Worm (Caenorhabditis elegans): ENCODE results near the gene Y54F10BM.20.

Y54F10BM.20 gene

DNA sequence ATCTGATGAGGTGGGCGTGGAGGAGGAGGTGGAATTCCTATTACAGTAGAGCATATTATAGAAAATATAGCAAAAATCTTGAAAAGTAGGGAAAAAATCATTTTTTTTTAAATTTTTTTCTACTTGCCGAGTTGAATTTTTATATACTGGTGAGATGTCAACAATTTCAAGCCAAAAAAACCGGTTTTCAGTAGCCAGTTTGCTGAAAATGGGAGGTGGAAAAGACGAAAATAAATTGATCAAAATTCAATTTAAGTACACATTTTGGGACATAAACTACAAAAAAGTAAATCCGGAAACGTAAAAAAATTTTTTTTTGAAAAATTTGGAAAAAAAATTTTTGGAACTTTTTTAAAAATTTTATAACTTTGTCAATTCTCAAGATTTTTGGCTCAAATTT, 28.6 kb upstream of the Y54F10BM.20 start, which contains the start of gene Y54F10BM.23 (continued):
- TF ChIP-seq snpc-3.4 (tag; optimal IDR thresholded peaks at IDR 0.05) = no peak
- TF ChIP-seq attf-5 (GFP tag; optimal IDR thresholded peaks at IDR 0.05) = no peak
- TF ChIP-seq lir-1 (GFP tag; conservative IDR thresholded peaks at IDR 0.05) = no peak

DNA sequence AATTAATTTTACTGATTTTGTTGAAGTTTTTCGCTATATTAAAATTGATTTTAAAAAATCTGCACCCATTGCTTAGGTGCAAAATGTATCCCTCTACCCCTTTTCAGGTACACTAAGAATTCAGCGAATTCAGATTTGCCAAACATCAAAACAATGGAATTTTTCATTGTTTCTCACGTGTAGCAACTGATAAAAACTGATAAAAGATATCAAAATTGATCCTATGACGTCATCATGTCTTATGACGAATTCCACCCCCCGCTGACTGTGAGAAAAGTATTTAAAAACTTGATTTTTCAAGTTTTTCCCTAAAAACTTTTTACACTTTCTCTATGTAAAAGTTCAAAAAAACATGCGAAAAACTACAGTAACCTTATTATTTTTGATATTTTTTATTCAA, 27.5 kb upstream of the Y54F10BM.20 start, which contains the start of gene Y54F10BM.22:
Gene Y54F10BM.22 (plus strand): TSS at position 331 of the 400 bp plus-strand sequence.
- TF ChIP-seq lin-26 (GFP tag; IDR thresholded peaks at IDR 0.05) = no peak
- no peak for TF ChIP-seq F22D6.2 (tag; optimal IDR thresholded peaks at IDR 0.05)
- TF ChIP-seq madf-10 (tag; optimal IDR thresholded peaks at IDR 0.05) = no peak
- no peak for TF ChIP-seq ztf-28 (GFP tag; IDR thresholded peaks at IDR 0.05)
- no peak for TF ChIP-seq lin-40 (tag; optimal IDR thresholded peaks at IDR 0.05)
- TF ChIP-seq F10E7.11 (tag; optimal IDR thresholded peaks at IDR 0.05) = no peak
- TF ChIP-seq athp-1 (tag; optimal IDR thresholded peaks at IDR 0.05) = no peak
- no peak for TF ChIP-seq aptf-3 (GFP tag; IDR thresholded peaks at IDR 0.05)
- TF ChIP-seq lin-35 (GFP tag; optimal IDR thresholded peaks at IDR 0.05) = no peak
- TF ChIP-seq ccch-3 (GFP tag; optimal IDR thresholded peaks at IDR 0.05) = no peak
- TF ChIP-seq nhr-179 (tag; optimal IDR thresholded peaks at IDR 0.05) = no peak
- no peak for TF ChIP-seq attf-5 (GFP tag; optimal IDR thresholded peaks at IDR 0.05)
- no peak for TF ChIP-seq pbrm-1 (GFP tag; IDR thresholded peaks at IDR 0.05)
- no peak for TF ChIP-seq F55B11.4 (tag; optimal IDR thresholded peaks at IDR 0.05; ENCODE audit: borderline replicate concordance, insufficient read depth)
- no peak for TF ChIP-seq madf-6 (GFP tag; IDR thresholded peaks at IDR 0.05)
- TF ChIP-seq ztf-26 (tag; optimal IDR thresholded peaks at IDR 0.05) = no peak

DNA sequence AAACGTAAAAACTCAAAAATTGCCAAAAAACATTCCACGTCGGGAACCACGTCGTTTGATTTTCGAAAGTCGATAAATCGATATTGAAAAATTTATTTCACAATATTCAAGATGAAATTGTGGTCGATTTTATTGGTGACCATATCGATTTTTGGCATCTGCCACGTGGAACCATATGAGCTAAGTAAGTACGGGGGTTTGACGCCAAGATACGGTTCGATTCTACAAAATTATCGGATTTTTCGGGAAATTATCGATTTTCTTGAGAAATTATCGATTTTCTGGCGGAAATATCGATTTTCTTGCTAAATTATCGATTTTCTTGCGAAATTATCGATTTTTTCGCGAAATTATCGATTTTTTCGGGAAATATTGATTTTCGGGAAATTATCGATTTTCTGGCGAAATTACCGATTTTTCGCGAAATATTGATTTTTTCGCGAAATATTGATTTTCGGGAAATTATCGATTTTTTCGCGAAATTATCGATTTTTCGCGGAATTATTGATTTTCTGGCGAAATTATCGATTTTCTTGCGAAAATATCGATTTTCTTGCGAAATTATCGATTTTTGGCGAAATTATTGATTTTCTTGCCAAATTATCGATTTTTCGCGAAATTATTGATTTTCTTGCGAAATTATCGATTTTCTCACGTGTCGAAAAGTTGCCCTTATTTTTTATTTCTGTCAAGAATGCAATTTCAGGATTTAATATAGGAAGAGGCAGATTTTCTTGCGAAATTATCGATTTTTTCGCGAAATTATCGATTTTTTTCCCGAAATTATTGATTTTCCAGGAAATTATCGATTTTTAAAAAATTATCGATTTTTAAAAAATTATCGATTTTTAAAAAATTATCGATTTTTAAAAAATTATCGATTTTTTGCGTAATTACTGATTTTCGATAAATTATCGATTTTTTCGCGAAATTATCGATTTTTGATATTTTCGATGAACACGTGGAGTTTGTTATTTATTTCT, 25.8 kb upstream of the Y54F10BM.20 start, which contains the start of gene Y54F10BM.3:
Gene Y54F10BM.3 (plus strand): TSS at position 51 of the 983 bp plus-strand sequence.
- TF ChIP-seq nfya-1 (tag; optimal IDR thresholded peaks at IDR 0.05; ENCODE audit: borderline replicate concordance, insufficient read depth) (no peak), dpl-1 (GFP tag; optimal IDR thresholded peaks at IDR 0.05) (no peak), ccch-3 (GFP tag; optimal IDR thresholded peaks at IDR 0.05) (no peak), nhr-120 (GFP tag; IDR thresholded peaks at IDR 0.05) (no peak), B0336.3 (GFP tag; IDR thresholded peaks at IDR 0.05) (no peak), bed-1 (GFP tag; IDR thresholded peaks at IDR 0.05) (no peak), ama-1 (optimal IDR thresholded peaks at IDR 0.05) (no peak), ama-1 (GFP tag; optimal IDR thresholded peaks at IDR 0.05) (no peak), hrde-1 (tag; optimal IDR thresholded peaks at IDR 0.05; ENCODE audit: borderline replicate concordance) (no peak), ets-4 (GFP tag; optimal IDR thresholded peaks at IDR 0.05) (no peak), chd-7 (tag; optimal IDR thresholded peaks at IDR 0.05) (no peak), F23B12.7 (tag; optimal IDR thresholded peaks at IDR 0.05; ENCODE audit: insufficient read depth) (no peak), xnd-1 (tag; optimal IDR thresholded peaks at IDR 0.05) (no peak), dpff-1 (tag; optimal IDR thresholded peaks at IDR 0.05) (no peak), ztf-22 (GFP tag; optimal IDR thresholded peaks at IDR 0.05) (no peak), lsl-1 (GFP tag; optimal IDR thresholded peaks at IDR 0.05) (no peak), ceh-27 (GFP tag; optimal IDR thresholded peaks at IDR 0.05) (no peak), sdz-38 (tag; optimal IDR thresholded peaks at IDR 0.05) (no peak)
